Fruit fly (Drosophila melanogaster) Kc167 (cell line): Measurements from ENCODE around the gene CG11893.

Experiments
- Myc ChIP-seq: fragments of >200 bp; optimal IDR thresholded peaks from 2 replicates; lab custom pipeline; 2017; ENCODE audit warnings: missing external identifiers
- Sin3A ChIP-seq: fragments of >200 bp; optimal IDR thresholded peaks from 2 replicates; lab custom pipeline; 2018; ENCODE audit warnings: missing external identifiers
- h ChIP-seq: fragments of >200 bp; optimal IDR thresholded peaks from 3 replicates; lab custom pipeline; 2018; ENCODE audit warnings: missing external identifiers
- insv ChIP-seq: fragments of >200 bp; optimal IDR thresholded peaks from 3 replicates; lab custom pipeline; 2018; ENCODE audit warnings: missing external identifiers
- psq ChIP-seq: fragments of >200 bp; optimal IDR thresholded peaks from 2 replicates; lab custom pipeline; 2017; ENCODE audit warnings: missing external identifiers
- ttk ChIP-seq: sonication (Bioruptor generic); optimal IDR thresholded peaks from 2 replicates; lab custom pipeline; 2017; ENCODE audit warnings: missing external identifiers

dm6 chr3R:25308228-25308627 is 18.5 kb downstream of the CG11893 start, which contains the start of gene CG10550:
- TF ChIP-seq Sin3A (lab: Kevin White, UChicago) (no peak), Myc (lab: Kevin White, UChicago) (no peak), ttk (no peak), insv (lab: Kevin White, UChicago) (no peak), h (lab: Kevin White, UChicago) (no peak), psq (lab: Kevin White, UChicago) (no peak)
